Worm (Caenorhabditis elegans): ENCODE results near the gene cas-1.
A peak's percentile ranks its signal among the peaks of the same experiment; 100 is the strongest.

Gene cas-1

ce11 chrX:16813606-16814330 lies at the start of gene cas-1 (continued):
- no peak for TF ChIP-seq arid-1 (GFP tag; conservative IDR thresholded peaks at IDR 0.05)

- TF ChIP-seq sdz-12 (GFP tag; optimal IDR thresholded peaks at IDR 0.05) (no peak), F44E2.7 (GFP tag; IDR thresholded peaks at IDR 0.05) (no peak), D1046.2 (GFP tag; IDR thresholded peaks at IDR 0.05) (no peak), hlh-11 (tag; optimal IDR thresholded peaks at IDR 0.05) (peak; percentile 9), mxl-3 (GFP tag; optimal IDR thresholded peaks at IDR 0.05) (no peak), nhr-25 (tag; optimal IDR thresholded peaks at IDR 0.05; ENCODE audit: borderline replicate concordance, insufficient read depth) (no peak), nhr-42 (GFP tag; IDR thresholded peaks at IDR 0.05) (no peak), ceh-82 (tag; optimal IDR thresholded peaks at IDR 0.05) (no peak), nhr-10 (tag; optimal IDR thresholded peaks at IDR 0.05) (no peak), Y105C5A.15 (GFP tag; IDR thresholded peaks at IDR 0.05) (no peak), nhr-237 (tag; optimal IDR thresholded peaks at IDR 0.05) (no peak), lsy-2 (tag; optimal IDR thresholded peaks at IDR 0.05) (no peak), zip-11 (GFP tag; IDR thresholded peaks at IDR 0.05) (no peak), unc-62 (GFP tag; optimal IDR thresholded peaks at IDR 0.05 in 1 of 2) (no peak), unc-62 (tag; optimal IDR thresholded peaks at IDR 0.05) (no peak), lin-1 (GFP tag; IDR thresholded peaks at IDR 0.05) (no peak), daf-16 (GFP tag; optimal IDR thresholded peaks at IDR 0.05) (no peak), daf-16 (tag; optimal IDR thresholded peaks at IDR 0.05) (peak; percentile 51), nhr-77 (tag; optimal IDR thresholded peaks at IDR 0.05) (no peak), ama-1 (optimal IDR thresholded peaks at IDR 0.05) (no peak), daf-19 (GFP tag; conservative IDR thresholded peaks at IDR 0.05) (no peak), jun-1 (tag; optimal IDR thresholded peaks at IDR 0.05) (no peak), arid-1 (GFP tag; conservative IDR thresholded peaks at IDR 0.05) (no peak), php-3 (GFP tag; IDR thresholded peaks at IDR 0.05) (no peak), lin-39 (tag; optimal IDR thresholded peaks at IDR 0.05) (no peak), F49E8.2 (tag; optimal IDR thresholded peaks at IDR 0.05; ENCODE audit: borderline replicate concordance) (no peak), nhr-76 (tag; optimal IDR thresholded peaks at IDR 0.05) (no peak), dmd-6 (GFP tag; IDR thresholded peaks at IDR 0.05) (peak; percentile 10; the same call in 1 of the 2 replicates), zag-1 (tag; optimal IDR thresholded peaks at IDR 0.05) (no peak), pqm-1 (tag; optimal IDR thresholded peaks at IDR 0.05) (peak; percentile 60), hmg-1.1 (GFP tag; IDR thresholded peaks at IDR 0.05) (no peak), R02D3.7 (tag; optimal IDR thresholded peaks at IDR 0.05) (no peak), tag-97 (GFP tag; IDR thresholded peaks at IDR 0.05) (no peak), vab-7 (GFP tag; IDR thresholded peaks at IDR 0.05) (no peak), lin-15B (tag; optimal IDR thresholded peaks at IDR 0.05) (no peak), T20F7.1 (GFP tag; optimal IDR thresholded peaks at IDR 0.05) (no peak), daf-12 (tag; optimal IDR thresholded peaks at IDR 0.05) (no peak), aly-2 (tag; optimal IDR thresholded peaks at IDR 0.05) (no peak), lir-3 (tag; optimal IDR thresholded peaks at IDR 0.05) (no peak), ceh-32 (tag; optimal IDR thresholded peaks at IDR 0.05; ENCODE audit: poor library complexity) (no peak), attf-4 (tag; optimal IDR thresholded peaks at IDR 0.05) (no peak), nhr-28 (tag; optimal IDR thresholded peaks at IDR 0.05) (peak; percentile 54), spr-3 (GFP tag; optimal IDR thresholded peaks at IDR 0.05) (no peak), set-16 (GFP tag; IDR thresholded peaks at IDR 0.05) (no peak), ces-1 (GFP tag; optimal IDR thresholded peaks at IDR 0.05) (no peak), T26A8.4 (GFP tag; IDR thresholded peaks at IDR 0.05) (no peak), madf-5 (GFP tag; IDR thresholded peaks at IDR 0.05) (no peak)
These were observed 46.5 kb upstream of the cas-1 start, which contains the start of gene T20F7.3 for ce11 chrX:16859956-16860446. Gene T20F7.3, plus strand, starts transcription at chrX:16860396.
